Worm (Caenorhabditis elegans): Measurements from ENCODE around the gene F10B5.2.
A peak's percentile ranks its signal among the peaks of the same experiment; 100 is the strongest.

ce11 chrII:8128273-8129039 lies 16.1 kb upstream of the F10B5.2 start:
- TF ChIP-seq sea-1 (GFP tag; conservative IDR thresholded peaks at IDR 0.05) (0 out of 2 replicates have a peak, but pooled peaks have one; percentile 32), ceh-13 (GFP tag; optimal IDR thresholded peaks at IDR 0.05) (no peak), ets-7 (tag; optimal IDR thresholded peaks at IDR 0.05) (peak; percentile 35), scrt-1 (GFP tag; IDR thresholded peaks at IDR 0.05) (peak; percentile 64; the same call in 1 of the 2 replicates)
